Worm (Caenorhabditis elegans) whole organism, young adult: ENCODE results near the gene F17C8.3.

ENCODE experiments used
- B0019.2 ChIP-seq: fragments of 200-800 bp; sonication (Bioruptor generic); conservative IDR thresholded peaks from 2 replicates; pipeline ENCODE4 v1.3.6; 2022; ENCODE audit warnings: missing genetic modification reagents, missing genetic modification characterization, missing compliant biosample characterization
- C17E4.6 ChIP-seq: fragments of 200-800 bp; sonication (Bioruptor generic); IDR thresholded peaks from 2 replicates; pipeline ENCODE4 v1.3.6; 2022; ENCODE audit warnings: missing genetic modification reagents, missing genetic modification characterization, missing compliant biosample characterization
- F37B4.10 ChIP-seq: fragments of 200-800 bp; sonication (Bioruptor generic); IDR thresholded peaks from 2 replicates; pipeline ENCODE4 v1.3.6; 2022; ENCODE audit warnings: missing genetic modification characterization, missing compliant biosample characterization
- F49E8.2 ChIP-seq: sonication (generic microtip); optimal IDR thresholded peaks from 3 replicates; lab custom pipeline; 2017; ENCODE audit warnings: missing genetic modification characterization, mild to moderate bottlenecking, missing compliant biosample characterization, antibody characterized with exemption, moderate library complexity; ENCODE audit not compliant: insufficient read depth
- T26A5.8 ChIP-seq: sonication (generic microtip); optimal IDR thresholded peaks from 2 replicates; lab custom pipeline; 2016; ENCODE audit warnings: missing genetic modification characterization, missing compliant biosample characterization
- Y56A3A.18 ChIP-seq: fragments of 200-800 bp; sonication (Bioruptor generic); IDR thresholded peaks from 2 replicates; pipeline ENCODE4 v1.3.6; 2022; ENCODE audit warnings: missing genetic modification reagents, missing genetic modification characterization, missing compliant biosample characterization
- Y95B8A.8 ChIP-seq: fragments of 200-800 bp; sonication (Bioruptor generic); IDR thresholded peaks from 2 replicates; pipeline ENCODE4 v1.3.6; 2022; ENCODE audit warnings: missing genetic modification reagents, missing genetic modification characterization, missing compliant biosample characterization
- akir-1 ChIP-seq: fragments of 200-800 bp; sonication (Bioruptor generic); optimal IDR thresholded peaks from 2 replicates; lab custom pipeline; 2018; ENCODE audit warnings: mild to moderate bottlenecking, missing genetic modification characterization, moderate library complexity, missing compliant biosample characterization
- aptf-2 ChIP-seq: fragments of 200-800 bp; sonication (Bioruptor generic); conservative IDR thresholded peaks from 2 replicates; pipeline ENCODE4 v1.3.6; 2022; ENCODE audit warnings: missing genetic modification reagents, missing genetic modification characterization, missing compliant biosample characterization
- athp-1 ChIP-seq: sonication (generic microtip); optimal IDR thresholded peaks from 2 replicates; lab custom pipeline; 2017; ENCODE audit warnings: mild to moderate bottlenecking, missing genetic modification characterization, missing compliant biosample characterization
- cebp-1 ChIP-seq, 2 experiments: fragments of 200-800 bp in 1 of 2; sonication (Bioruptor generic) in 1 of 2; sonication (generic microtip) in 1 of 2; IDR thresholded peaks in 1 of 2; optimal IDR thresholded peaks in 1 of 2; 2 replicates each; pipeline versions ENCODE4 v1.3.6 to Lab custom; 2017 to 2022; ENCODE audit warnings: missing compliant biosample characterization in 2 of 2, missing genetic modification characterization in 2 of 2, mild to moderate bottlenecking in 1 of 2, missing genetic modification reagents in 1 of 2, moderate library complexity in 1 of 2
- cebp-2 ChIP-seq: fragments of 200-800 bp; sonication (Bioruptor generic); IDR thresholded peaks from 2 replicates; pipeline ENCODE4 v1.3.6; 2022; ENCODE audit warnings: missing genetic modification characterization, missing compliant biosample characterization
- ceh-40 ChIP-seq: fragments of 200-800 bp; sonication (Bioruptor generic); IDR thresholded peaks from 2 replicates; pipeline ENCODE4 v1.3.6; 2022; ENCODE audit warnings: missing genetic modification characterization, missing compliant biosample characterization
- ceh-91 ChIP-seq: fragments of 200-800 bp; sonication (Bioruptor generic); IDR thresholded peaks from 2 replicates; pipeline ENCODE4 v1.3.6; 2022; ENCODE audit warnings: missing genetic modification reagents, missing genetic modification characterization, missing compliant biosample characterization
- chd-7 ChIP-seq: sonication (generic microtip); optimal IDR thresholded peaks from 2 replicates; lab custom pipeline; 2016; ENCODE audit warnings: mild to moderate bottlenecking, missing genetic modification characterization, moderate library complexity, missing compliant biosample characterization
- dox-1 ChIP-seq: fragments of 200-800 bp; sonication (Bioruptor generic); IDR thresholded peaks from 2 replicates; pipeline ENCODE4 v1.3.6; 2022; ENCODE audit warnings: missing genetic modification reagents, missing genetic modification characterization, missing compliant biosample characterization
- dpff-1 ChIP-seq: sonication (generic microtip); optimal IDR thresholded peaks from 2 replicates; lab custom pipeline; 2017; ENCODE audit warnings: mild to moderate bottlenecking, missing genetic modification characterization, missing compliant biosample characterization
- efl-1 ChIP-seq: fragments of 150-350 bp; optimal IDR thresholded peaks from 2 replicates; lab custom pipeline; 2014; ENCODE audit warnings: missing biosample characterization, missing genetic modification reagents, missing genetic modification characterization
- egl-44 ChIP-seq: fragments of 200-800 bp; sonication (Bioruptor generic); IDR thresholded peaks from 2 replicates; pipeline ENCODE4 v1.3.6; 2022; ENCODE audit warnings: missing genetic modification reagents, missing genetic modification characterization, missing compliant biosample characterization
- egrh-3 ChIP-seq: fragments of 200-800 bp; sonication (Bioruptor generic); IDR thresholded peaks from 2 replicates; pipeline ENCODE4 v1.3.6; 2022; ENCODE audit warnings: missing genetic modification reagents, missing genetic modification characterization, missing compliant biosample characterization
- ets-4 ChIP-seq: fragments of 200-800 bp; sonication (Bioruptor generic); optimal IDR thresholded peaks from 2 replicates; lab custom pipeline; 2018; ENCODE audit warnings: mild to moderate bottlenecking, missing genetic modification characterization, missing compliant biosample characterization
- fkh-3 ChIP-seq: sonication (generic microtip); optimal IDR thresholded peaks from 2 replicates; lab custom pipeline; 2016; ENCODE audit warnings: mild to moderate bottlenecking, missing genetic modification characterization, missing compliant biosample characterization
- gei-17 ChIP-seq: fragments of 200-800 bp; sonication (Bioruptor generic); optimal IDR thresholded peaks from 2 replicates; lab custom pipeline; 2018; ENCODE audit warnings: mild to moderate bottlenecking, missing genetic modification characterization, missing compliant biosample characterization
- hlh-12 ChIP-seq: sonication (generic microtip); optimal IDR thresholded peaks from 2 replicates; lab custom pipeline; 2016; ENCODE audit warnings: missing genetic modification characterization, missing compliant biosample characterization
- hmg-20 ChIP-seq: fragments of 200-800 bp; sonication (Bioruptor generic); IDR thresholded peaks from 2 replicates; pipeline ENCODE4 v1.3.6; 2022; ENCODE audit warnings: missing genetic modification reagents, missing genetic modification characterization, missing compliant biosample characterization
- lin-54 ChIP-seq: fragments of 200-800 bp; sonication (Bioruptor generic); optimal IDR thresholded peaks from 2 replicates; lab custom pipeline; 2018; ENCODE audit warnings: mild to moderate bottlenecking, missing genetic modification characterization, missing compliant biosample characterization
- lir-1 ChIP-seq: fragments of 200-800 bp; sonication (Bioruptor generic); conservative IDR thresholded peaks from 2 replicates; pipeline ENCODE4 v1.3.6; 2022; ENCODE audit warnings: missing genetic modification reagents, missing genetic modification characterization, missing compliant biosample characterization
- madf-10 ChIP-seq: sonication (generic microtip); optimal IDR thresholded peaks from 2 replicates; lab custom pipeline; 2016; ENCODE audit warnings: mild to moderate bottlenecking, missing genetic modification characterization, missing compliant biosample characterization
- madf-3 ChIP-seq: fragments of 200-800 bp; sonication (Bioruptor generic); IDR thresholded peaks from 2 replicates; pipeline ENCODE4 v1.3.6; 2022; ENCODE audit warnings: missing genetic modification reagents, missing genetic modification characterization, missing compliant biosample characterization
- madf-8 ChIP-seq: fragments of 200-800 bp; sonication (Bioruptor generic); conservative IDR thresholded peaks from 2 replicates; pipeline ENCODE4 v1.3.6; 2022; ENCODE audit warnings: missing genetic modification reagents, missing genetic modification characterization, missing compliant biosample characterization
- mel-28 ChIP-seq: sonication (generic microtip); optimal IDR thresholded peaks from 2 replicates; lab custom pipeline; 2016; ENCODE audit warnings: borderline replicate concordance, mild to moderate bottlenecking, missing genetic modification characterization, missing compliant biosample characterization
- mxl-1 ChIP-seq: sonication (generic microtip); optimal IDR thresholded peaks from 2 replicates; lab custom pipeline; 2016; ENCODE audit warnings: missing genetic modification characterization, missing compliant biosample characterization
- nfya-1 ChIP-seq: sonication (generic microtip); optimal IDR thresholded peaks from 2 replicates; lab custom pipeline; 2017; ENCODE audit warnings: antibody characterized with exemption, missing compliant biosample characterization, missing genetic modification characterization, borderline replicate concordance; ENCODE audit not compliant: insufficient read depth
- nfya-2 ChIP-seq: fragments of 200-800 bp; sonication (Bioruptor generic); IDR thresholded peaks from 2 replicates; pipeline ENCODE4 v1.3.6; 2022; ENCODE audit warnings: missing genetic modification reagents, missing genetic modification characterization, missing compliant biosample characterization
- nhr-179 ChIP-seq: sonication (generic microtip); optimal IDR thresholded peaks from 2 replicates; lab custom pipeline; 2016; ENCODE audit warnings: mild to moderate bottlenecking, missing genetic modification characterization, missing compliant biosample characterization
- nhr-90 ChIP-seq: sonication (generic microtip); optimal IDR thresholded peaks from 2 replicates; lab custom pipeline; 2016; ENCODE audit warnings: missing genotype, mild to moderate bottlenecking, missing genetic modification characterization, missing compliant biosample characterization
- pbrm-1 ChIP-seq: fragments of 200-800 bp; sonication (Bioruptor generic); IDR thresholded peaks from 2 replicates; pipeline ENCODE4 v1.3.6; 2022; ENCODE audit warnings: missing genetic modification reagents, missing genetic modification characterization, missing compliant biosample characterization
- rcor-1 ChIP-seq: fragments of 200-800 bp; sonication (Bioruptor generic); IDR thresholded peaks from 2 replicates; pipeline ENCODE4 v1.3.6; 2022; ENCODE audit warnings: missing genetic modification reagents, missing genetic modification characterization, missing compliant biosample characterization
- repo-1 ChIP-seq: sonication (generic microtip); optimal IDR thresholded peaks from 2 replicates; lab custom pipeline; 2017; ENCODE audit warnings: mild to moderate bottlenecking, missing genetic modification characterization, missing compliant biosample characterization
- snpc-1.1 ChIP-seq: sonication (generic microtip); optimal IDR thresholded peaks from 2 replicates; lab custom pipeline; 2017; ENCODE audit warnings: missing genetic modification characterization, mild to moderate bottlenecking, missing compliant biosample characterization, antibody characterized with exemption, moderate library complexity, missing genotype, missing genetic modification reagents; ENCODE audit not compliant: insufficient read depth
- snpc-1.3 ChIP-seq: sonication (generic microtip); optimal IDR thresholded peaks from 2 replicates; lab custom pipeline; 2017; ENCODE audit warnings: missing genetic modification characterization, mild to moderate bottlenecking, missing compliant biosample characterization, antibody characterized with exemption, moderate library complexity, missing genotype, missing genetic modification reagents; ENCODE audit not compliant: insufficient read depth
- sptf-2 ChIP-seq: fragments of 200-800 bp; sonication (Bioruptor generic); optimal IDR thresholded peaks from 2 replicates; lab custom pipeline; 2018; ENCODE audit warnings: mild to moderate bottlenecking, missing genetic modification characterization, missing compliant biosample characterization
- tlf-1 ChIP-seq: fragments of 200-800 bp; sonication (Bioruptor generic); optimal IDR thresholded peaks from 2 replicates; lab custom pipeline; 2018; ENCODE audit warnings: mild to moderate bottlenecking, missing genetic modification characterization, missing compliant biosample characterization
- zfh-2 ChIP-seq: fragments of 200-800 bp; sonication (Bioruptor generic); conservative IDR thresholded peaks from 2 replicates; pipeline ENCODE4 v1.3.6; 2022; ENCODE audit warnings: missing genetic modification reagents, missing genetic modification characterization, missing compliant biosample characterization
- ztf-22 ChIP-seq: fragments of 200-800 bp; sonication (Bioruptor generic); optimal IDR thresholded peaks from 2 replicates; lab custom pipeline; 2018; ENCODE audit warnings: mild to moderate bottlenecking, missing genetic modification characterization, moderate library complexity, missing compliant biosample characterization
- ztf-26 ChIP-seq: sonication (generic microtip); optimal IDR thresholded peaks from 2 replicates; lab custom pipeline; 2017; ENCODE audit warnings: missing genetic modification characterization, missing compliant biosample characterization
- ztf-28 ChIP-seq: fragments of 200-800 bp; sonication (Bioruptor generic); IDR thresholded peaks from 2 replicates; pipeline ENCODE4 v1.3.6; 2022; ENCODE audit warnings: missing genetic modification reagents, missing genetic modification characterization, missing compliant biosample characterization

Gene F17C8.3

ce11 chrIII:4689595-4689994 lies 42.1 kb upstream of the F17C8.3 start (continued):
- TF ChIP-seq ztf-28: peak; percentile 91
- peak; percentile 83 for TF ChIP-seq repo-1
- peak; percentile 4 for TF ChIP-seq ztf-26 (tag; lab: Kevin White, UChicago)
- no peak for TF ChIP-seq nhr-179 (tag; lab: Kevin White, UChicago)
- no peak for TF ChIP-seq madf-3 (GFP tag; lab: Robert Waterston, UW)
- 0 out of 2 replicates have a peak, but pooled peaks have one; percentile 45 for TF ChIP-seq Y56A3A.18
- TF ChIP-seq dpff-1 (tag; lab: Kevin White, UChicago): no peak
- peak; percentile 76; the same call in 1 of the 2 replicates for TF ChIP-seq ceh-40
- TF ChIP-seq rcor-1: peak; percentile 23; the same call in 1 of the 2 replicates
- TF ChIP-seq C17E4.6 (GFP tag; lab: Robert Waterston, UW): no peak
- 0 out of 2 replicates have a peak, but pooled peaks have one; percentile 26 for TF ChIP-seq ceh-91 (GFP tag; lab: Robert Waterston, UW)
- TF ChIP-seq pbrm-1: peak; percentile 66
- peak; percentile 62; the same call in 1 of the 2 replicates for TF ChIP-seq B0019.2 (GFP tag; lab: Robert Waterston, UW)
- TF ChIP-seq zfh-2: no peak
- no peak; the same call in 1 of the 2 replicates for TF ChIP-seq lir-1 (GFP tag; lab: Robert Waterston, UW)
- TF ChIP-seq Y95B8A.8 (GFP tag; lab: Robert Waterston, UW): 0 out of 2 replicates have a peak, but pooled peaks have one; percentile 63
- TF ChIP-seq mxl-1 (tag; lab: Kevin White, UChicago): peak; percentile 92
- peak; percentile 88 for TF ChIP-seq hlh-12 (tag; lab: Kevin White, UChicago)
- peak; percentile 71 for TF ChIP-seq tlf-1 (GFP tag; lab: Kevin White, UChicago)
- TF ChIP-seq T26A5.8: peak; percentile 79
- TF ChIP-seq dox-1 (GFP tag; lab: Robert Waterston, UW): peak; percentile 87
- TF ChIP-seq hmg-20 (GFP tag; lab: Robert Waterston, UW): 0 out of 2 replicates have a peak, but pooled peaks have one; percentile 59
- peak; percentile 90 for TF ChIP-seq chd-7 (tag; lab: Kevin White, UChicago)
- peak; percentile 96 for TF ChIP-seq cebp-2
- peak; percentile 94 for TF ChIP-seq athp-1 (tag; lab: Kevin White, UChicago)
- peak; percentile 74 for TF ChIP-seq madf-10 (tag; lab: Kevin White, UChicago)
- TF ChIP-seq efl-1: peak; percentile 40
- peak; percentile 98 for TF ChIP-seq nhr-90 (tag; lab: Kevin White, UChicago)
- no peak for TF ChIP-seq fkh-3 (tag; lab: Kevin White, UChicago)
- no peak for TF ChIP-seq mel-28 (tag; lab: Kevin White, UChicago)
- TF ChIP-seq cebp-1 (GFP tag; IDR thresholded peaks at IDR 0.05; lab: Robert Waterston, UW): peak; percentile 50; the same call in 1 of the 2 replicates
- no peak for TF ChIP-seq cebp-1 (tag; optimal IDR thresholded peaks at IDR 0.05; lab: Kevin White, UChicago)
- TF ChIP-seq sptf-2 (GFP tag; lab: Kevin White, UChicago): peak; percentile 87
- peak; percentile 90 for TF ChIP-seq F49E8.2 (tag; lab: Kevin White, UChicago)
- peak; percentile 28; the same call in 1 of the 2 replicates for TF ChIP-seq egrh-3 (GFP tag; lab: Robert Waterston, UW)
- TF ChIP-seq snpc-1.3 (tag; lab: Kevin White, UChicago): peak; percentile 92
- TF ChIP-seq madf-8 (GFP tag; lab: Robert Waterston, UW): peak; percentile 41; the same call in 1 of the 2 replicates
- TF ChIP-seq snpc-1.1 (tag; lab: Kevin White, UChicago): peak; percentile 69
- peak; percentile 77 for TF ChIP-seq lin-54 (GFP tag; lab: Kevin White, UChicago)
- TF ChIP-seq gei-17: peak; percentile 29
- TF ChIP-seq ztf-22: peak; percentile 53
- TF ChIP-seq egl-44 (GFP tag; lab: Robert Waterston, UW): peak; percentile 79
- 0 out of 2 replicates have a peak, but pooled peaks have one; percentile 71 for TF ChIP-seq F37B4.10 (GFP tag; lab: Robert Waterston, UW)
- TF ChIP-seq aptf-2 (GFP tag; lab: Robert Waterston, UW): no peak
- no peak for TF ChIP-seq nfya-1 (tag; lab: Kevin White, UChicago)
- TF ChIP-seq akir-1 (GFP tag; lab: Kevin White, UChicago): peak; percentile 44
- no peak for TF ChIP-seq nfya-2 (GFP tag; lab: Robert Waterston, UW)
- peak; percentile 77 for TF ChIP-seq ets-4 (GFP tag; lab: Kevin White, UChicago)
